Worm (Caenorhabditis elegans): ENCODE results near the gene R03D7.2.

DNA sequence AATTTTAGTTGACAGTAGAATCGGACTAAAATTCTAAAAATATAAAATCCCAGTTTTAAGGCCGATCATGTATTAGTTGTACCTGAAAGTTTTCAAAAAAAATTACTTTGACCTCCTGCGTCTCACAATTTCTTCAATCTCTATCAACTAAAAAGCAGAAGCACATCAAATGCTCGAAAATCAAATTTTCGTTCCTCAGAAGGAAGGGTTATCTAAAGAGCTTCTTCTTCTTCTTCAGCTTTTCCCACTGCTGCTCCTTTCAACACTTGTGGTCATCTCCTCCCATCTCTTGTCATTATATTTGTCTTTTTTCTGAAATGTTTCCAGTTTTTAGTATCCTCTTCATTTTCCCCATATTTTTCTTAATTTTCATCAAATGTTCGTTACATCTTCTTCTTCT is 29.8 kb upstream of the R03D7.2 start:
- TF ChIP-seq unc-62 (GFP tag; optimal IDR thresholded peaks at IDR 0.05) (no peak), zag-1 (tag; optimal IDR thresholded peaks at IDR 0.05) (no peak), nhr-12 (tag; optimal IDR thresholded peaks at IDR 0.05) (no peak), alr-1 (tag; optimal IDR thresholded peaks at IDR 0.05; ENCODE audit: borderline replicate concordance) (no peak), ztf-4 (tag; optimal IDR thresholded peaks at IDR 0.05) (no peak), ceh-8 (GFP tag; optimal IDR thresholded peaks at IDR 0.05) (no peak), fkh-4 (tag; optimal IDR thresholded peaks at IDR 0.05; ENCODE audit: borderline replicate concordance) (no peak), lin-39 (tag; optimal IDR thresholded peaks at IDR 0.05) (no peak), fos-1 (tag; optimal IDR thresholded peaks at IDR 0.05) (no peak), snu-23 (GFP tag; optimal IDR thresholded peaks at IDR 0.05) (no peak), ceh-63 (GFP tag; optimal IDR thresholded peaks at IDR 0.05) (no peak)
